Worm (Caenorhabditis elegans) whole organism, late embryonic: Measurements from ENCODE around the gene clec-217.

Source experiments
- ceh-14 ChIP-seq: sonication (generic microtip); optimal IDR thresholded peaks from 2 replicates; lab custom pipeline; 2016; ENCODE audit warnings: missing genotype, missing genetic modification characterization, missing compliant biosample characterization
- ets-4 ChIP-seq: sonication (generic microtip); optimal IDR thresholded peaks from 2 replicates; lab custom pipeline; 2016; ENCODE audit warnings: missing genetic modification characterization, missing compliant biosample characterization
- nfya-1 ChIP-seq: sonication (generic microtip); optimal IDR thresholded peaks from 2 replicates; lab custom pipeline; 2017; ENCODE audit warnings: missing genetic modification characterization, mild to moderate bottlenecking, missing compliant biosample characterization, antibody characterized with exemption, moderate library complexity

DNA sequence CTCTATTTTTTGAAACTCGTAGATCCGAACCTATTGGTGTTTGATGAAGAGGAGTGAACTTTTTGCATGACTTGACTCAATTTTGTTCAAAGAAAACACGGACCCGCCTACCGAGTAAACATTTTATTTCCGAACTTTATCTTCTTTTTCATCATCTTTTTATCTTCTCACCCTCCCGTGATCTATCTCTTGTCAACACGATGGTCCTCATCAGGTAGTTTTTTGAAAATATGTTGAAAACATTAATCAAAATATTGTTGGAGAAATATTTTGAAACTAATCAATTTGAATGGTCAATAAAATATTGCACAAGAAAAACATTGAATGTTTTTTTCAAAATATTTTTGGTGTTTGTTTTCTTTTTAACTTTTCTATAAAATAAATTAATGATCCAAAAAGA, 50.2 kb downstream of the clec-217 start:
- TF ChIP-seq ceh-14 (tag; lab: Kevin White, UChicago) (no peak), nfya-1 (tag; lab: Kevin White, UChicago) (no peak), ets-4 (no peak)
